Worm (Caenorhabditis elegans): Measurements from ENCODE around the gene R04F11.2.

DNA sequence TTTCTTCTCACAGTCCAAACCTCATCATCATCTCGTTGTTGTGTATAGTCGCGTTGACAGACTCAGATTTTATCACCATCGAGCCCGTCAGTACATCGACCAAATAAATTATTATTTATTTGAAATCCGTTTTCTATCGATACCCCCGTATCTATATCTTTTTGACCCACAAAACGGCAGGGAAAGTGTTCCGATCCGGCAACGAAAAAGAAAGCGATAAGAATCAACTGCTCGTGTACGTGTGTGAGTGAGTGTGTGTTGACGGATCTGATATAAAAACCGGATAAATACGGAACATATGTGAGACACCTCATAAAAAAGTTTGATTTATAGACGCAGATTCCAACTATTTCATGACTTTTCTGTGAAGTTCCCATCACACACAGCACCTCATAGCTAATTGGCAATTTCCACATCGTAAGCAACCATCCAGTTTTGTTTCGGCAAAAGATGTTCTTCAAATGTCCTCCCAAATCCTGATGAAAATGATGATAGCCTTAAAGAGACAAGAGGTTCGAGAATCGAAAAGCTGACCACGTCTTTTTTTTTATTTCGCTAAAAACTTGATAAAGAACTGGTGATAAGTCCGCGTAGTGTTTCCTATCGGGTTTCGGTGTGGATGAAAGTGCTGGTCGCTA is 36.1 kb downstream of the R04F11.2 start:
- TF ChIP-seq scrt-1 (GFP tag; IDR thresholded peaks at IDR 0.05) (no peak), tra-4 (tag; optimal IDR thresholded peaks at IDR 0.05) (no peak), B0310.2 (tag; optimal IDR thresholded peaks at IDR 0.05) (no peak), ceh-36 (tag; optimal IDR thresholded peaks at IDR 0.05) (no peak), flt-1 (GFP tag; IDR thresholded peaks at IDR 0.05) (no peak), hmbx-1 (tag; optimal IDR thresholded peaks at IDR 0.05) (no peak), ceh-13 (GFP tag; optimal IDR thresholded peaks at IDR 0.05) (no peak), ama-1 (optimal IDR thresholded peaks at IDR 0.05) (no peak), tbx-11 (GFP tag; IDR thresholded peaks at IDR 0.05) (no peak), F13C5.2 (tag; optimal IDR thresholded peaks at IDR 0.05) (no peak), sea-1 (GFP tag; conservative IDR thresholded peaks at IDR 0.05) (no peak)

Data from whole organism, early embryonic.